Fruit fly (Drosophila melanogaster) whole organism, embryonic: Measurements from ENCODE around the gene CG34116.

Experiments
- CG10366 ChIP-seq: fragments of 200-800 bp; sonication (Bioruptor generic); IDR thresholded peaks from 2 replicates; pipeline ENCODE4 v1.3.6; 2022; ENCODE audit warnings: missing biosample characterization, missing genetic modification characterization
- CG11560 ChIP-seq: fragments of 200-800 bp; sonication (Bioruptor generic); IDR thresholded peaks from 3 replicates; pipeline ENCODE4 v1.3.6; 2022; ENCODE audit warnings: missing biosample characterization, missing genetic modification characterization
- CG12104 ChIP-seq: fragments of 200-800 bp; sonication (Bioruptor generic); optimal IDR thresholded peaks from 3 replicates; lab custom pipeline; 2016; ENCODE audit warnings: missing biosample characterization, missing genetic modification characterization
- CG12155 ChIP-seq: fragments of 200-800 bp; sonication (Bioruptor generic); optimal IDR thresholded peaks from 3 replicates; lab custom pipeline; 2016; ENCODE audit warnings: missing biosample characterization, missing genetic modification characterization
- CG13894 ChIP-seq: fragments of 200-800 bp; sonication (Bioruptor generic); optimal IDR thresholded peaks from 3 replicates; lab custom pipeline; 2018; ENCODE audit warnings: missing biosample characterization, mild to moderate bottlenecking, missing genetic modification characterization, moderate library complexity
- CG15479 ChIP-seq: fragments of 200-800 bp; sonication (Bioruptor generic); optimal IDR thresholded peaks from 3 replicates; lab custom pipeline; 2019; ENCODE audit warnings: missing biosample characterization, mild to moderate bottlenecking, missing genetic modification characterization, moderate library complexity
- CG17568 ChIP-seq: fragments of 200-800 bp; sonication (Bioruptor generic); optimal IDR thresholded peaks from 2 replicates; lab custom pipeline; 2018; ENCODE audit warnings: missing biosample characterization, mild to moderate bottlenecking, missing genetic modification characterization, moderate library complexity
- CG17829 ChIP-seq: fragments of 200-800 bp; optimal IDR thresholded peaks from 2 replicates; lab custom pipeline; 2019; ENCODE audit warnings: missing biosample characterization, mild to moderate bottlenecking, missing genetic modification characterization, moderate library complexity
- CG1832 ChIP-seq: fragments of 200-800 bp; sonication (Bioruptor generic); optimal IDR thresholded peaks from 2 replicates; lab custom pipeline; 2017; ENCODE audit warnings: missing biosample characterization, mild to moderate bottlenecking, missing genetic modification characterization, inconsistent platforms
- CG2129 ChIP-seq: fragments of 200-800 bp; sonication (Bioruptor generic); IDR thresholded peaks from 2 replicates; pipeline ENCODE4 v1.3.6; 2022; ENCODE audit warnings: missing biosample characterization, missing genetic modification characterization; ENCODE audit not compliant: partially characterized antibody
- CG32532 ChIP-seq: fragments of 200-800 bp; sonication (Bioruptor generic); IDR thresholded peaks from 2 replicates; pipeline ENCODE4 v1.3.6; 2022; ENCODE audit warnings: missing biosample characterization, missing genetic modification characterization
- CG3281 ChIP-seq: fragments of 200-800 bp; sonication (Bioruptor generic); optimal IDR thresholded peaks from 3 replicates; lab custom pipeline; 2017; ENCODE audit warnings: missing biosample characterization, mild to moderate bottlenecking, missing genetic modification characterization
- CG4328 ChIP-seq: fragments of 200-800 bp; sonication (Bioruptor generic); optimal IDR thresholded peaks from 3 replicates; lab custom pipeline; 2017; ENCODE audit warnings: missing biosample characterization, missing genetic modification reagents, missing genetic modification characterization
- CG4854 ChIP-seq: fragments of 200-800 bp; sonication (Bioruptor generic); optimal IDR thresholded peaks from 2 replicates; lab custom pipeline; 2016; ENCODE audit warnings: missing biosample characterization, missing genetic modification characterization, inconsistent platforms
- CG9817 ChIP-seq: fragments of 200-800 bp; sonication (Bioruptor generic); optimal IDR thresholded peaks from 2 replicates; lab custom pipeline; 2018; ENCODE audit warnings: missing biosample characterization, mild to moderate bottlenecking, missing genetic modification characterization, moderate library complexity
- CG9876 ChIP-seq: fragments of 200-800 bp; sonication (Bioruptor generic); optimal IDR thresholded peaks from 2 replicates; lab custom pipeline; 2016; ENCODE audit warnings: missing biosample characterization, missing genetic modification characterization
- Camta ChIP-seq: fragments of 200-800 bp; sonication (Bioruptor generic); optimal IDR thresholded peaks from 2 replicates; lab custom pipeline; 2016; ENCODE audit warnings: missing biosample characterization, missing genetic modification characterization
- Dad ChIP-seq: fragments of 200-800 bp; sonication (Bioruptor generic); optimal IDR thresholded peaks from 3 replicates; lab custom pipeline; 2016; ENCODE audit warnings: missing biosample characterization, missing genetic modification characterization
- Doc2 ChIP-seq: fragments of 200-800 bp; sonication (Bioruptor generic); IDR thresholded peaks from 2 replicates; pipeline ENCODE4 v1.3.6; 2022; ENCODE audit warnings: missing biosample characterization, missing genetic modification characterization
- H2.0 ChIP-seq: fragments of 200-800 bp; sonication (Bioruptor generic); IDR thresholded peaks from 2 replicates; pipeline ENCODE4 v1.3.6; 2022; ENCODE audit warnings: missing biosample characterization, missing genetic modification characterization
- HmgZ ChIP-seq: fragments of 200-800 bp; sonication (Bioruptor generic); optimal IDR thresholded peaks from 2 replicates; lab custom pipeline; 2018; ENCODE audit warnings: missing biosample characterization, mild to moderate bottlenecking, missing genetic modification characterization
- Lim3 ChIP-seq: fragments of 200-800 bp; sonication (Bioruptor generic); IDR thresholded peaks from 2 replicates; pipeline ENCODE4 v1.3.6; 2022; ENCODE audit warnings: missing biosample characterization, missing genetic modification characterization
- Neu2 ChIP-seq: fragments of 200-800 bp; sonication (Bioruptor generic); optimal IDR thresholded peaks from 3 replicates; lab custom pipeline; 2016; ENCODE audit warnings: missing biosample characterization, missing genetic modification characterization, borderline replicate concordance
- Nf-YA ChIP-seq: fragments of 200-800 bp; sonication (Bioruptor generic); IDR thresholded peaks from 2 replicates; pipeline ENCODE4 v1.3.6; 2022; ENCODE audit warnings: missing biosample characterization, missing genetic modification characterization
- NfI ChIP-seq: fragments of 200-800 bp; sonication (Bioruptor generic); optimal IDR thresholded peaks from 3 replicates; lab custom pipeline; 2018; ENCODE audit warnings: missing biosample characterization, mild to moderate bottlenecking, missing genetic modification characterization, moderate library complexity
- Oaz ChIP-seq: fragments of 200-800 bp; sonication (Bioruptor generic); IDR thresholded peaks from 2 replicates; pipeline ENCODE4 v1.3.6; 2022; ENCODE audit warnings: missing biosample characterization, missing genetic modification characterization
- PHDP ChIP-seq: fragments of 200-800 bp; sonication (Bioruptor generic); optimal IDR thresholded peaks from 3 replicates; lab custom pipeline; 2018; ENCODE audit warnings: missing biosample characterization, mild to moderate bottlenecking, missing genetic modification characterization, moderate library complexity
- Rfx ChIP-seq: fragments of 200-800 bp; sonication (Bioruptor generic); IDR thresholded peaks from 2 replicates; pipeline ENCODE4 v1.3.6; 2022; ENCODE audit warnings: missing biosample characterization, missing genetic modification characterization
- YL-1 ChIP-seq: fragments of 200-800 bp; sonication (Bioruptor generic); optimal IDR thresholded peaks from 3 replicates; lab custom pipeline; 2017; ENCODE audit warnings: missing biosample characterization, mild to moderate bottlenecking, missing genetic modification characterization
- aop ChIP-seq: fragments of 200-800 bp; sonication (Bioruptor generic); IDR thresholded peaks from 2 replicates; pipeline ENCODE4 v1.3.6; 2022; ENCODE audit warnings: missing biosample characterization, missing genetic modification characterization
- ara ChIP-seq: fragments of 200-800 bp; sonication (Bioruptor generic); IDR thresholded peaks from 2 replicates; pipeline ENCODE4 v1.3.6; 2022; ENCODE audit warnings: missing biosample characterization, missing genetic modification characterization
- ase ChIP-seq: fragments of 200-800 bp; sonication (Bioruptor generic); IDR thresholded peaks from 3 replicates; pipeline ENCODE4 v1.3.6; 2022; ENCODE audit warnings: missing biosample characterization, missing genetic modification characterization
- az2 ChIP-seq: fragments of 200-800 bp; sonication (Bioruptor generic); optimal IDR thresholded peaks from 3 replicates; lab custom pipeline; 2016; ENCODE audit warnings: missing biosample characterization, missing genetic modification characterization
- bowl ChIP-seq: fragments of 200-800 bp; sonication (Bioruptor generic); IDR thresholded peaks from 2 replicates; pipeline ENCODE4 v1.3.6; 2022; ENCODE audit warnings: missing biosample characterization, missing genetic modification characterization
- cato ChIP-seq: fragments of 200-800 bp; sonication (Bioruptor generic); optimal IDR thresholded peaks from 2 replicates; lab custom pipeline; 2016; ENCODE audit warnings: missing biosample characterization, missing genetic modification characterization, borderline replicate concordance
- ci ChIP-seq: fragments of 200-800 bp; sonication (Bioruptor generic); IDR thresholded peaks from 3 replicates; pipeline ENCODE4 v1.3.6; 2022; ENCODE audit warnings: missing biosample characterization, missing genetic modification characterization
- crp ChIP-seq, 2 experiments: fragments of 200-800 bp; sonication (Bioruptor generic); optimal IDR thresholded peaks; 2 replicates in 1 of 2; 3 replicates in 1 of 2; lab custom pipeline; 2017; ENCODE audit warnings: missing biosample characterization in 2 of 2, missing genetic modification characterization in 2 of 2, mild to moderate bottlenecking in 1 of 2, moderate library complexity in 1 of 2
- fd64A ChIP-seq: fragments of 200-800 bp; sonication (Bioruptor generic); optimal IDR thresholded peaks from 3 replicates; lab custom pipeline; 2018; ENCODE audit warnings: missing biosample characterization, mild to moderate bottlenecking, missing genetic modification characterization
- fu2 ChIP-seq: fragments of 200-800 bp; sonication (Bioruptor generic); optimal IDR thresholded peaks from 2 replicates; lab custom pipeline; 2016; ENCODE audit warnings: missing biosample characterization, missing genetic modification characterization
- gsb ChIP-seq: fragments of 200-800 bp; sonication (Bioruptor generic); IDR thresholded peaks from 2 replicates; pipeline ENCODE4 v1.3.6; 2022; ENCODE audit warnings: missing biosample characterization, missing genetic modification characterization
- otp ChIP-seq: fragments of 200-800 bp; sonication (Bioruptor generic); IDR thresholded peaks from 3 replicates; pipeline ENCODE4, ENCODE4 v1.3.6; 2022; ENCODE audit warnings: missing biosample characterization, missing genetic modification characterization
- pros ChIP-seq: fragments of 200-800 bp; sonication (Bioruptor generic); optimal IDR thresholded peaks from 3 replicates; lab custom pipeline; 2019; ENCODE audit warnings: missing biosample characterization, mild to moderate bottlenecking, missing genetic modification characterization, moderate library complexity
- sd ChIP-seq: fragments of 200-800 bp; sonication (Bioruptor generic); optimal IDR thresholded peaks from 3 replicates; lab custom pipeline; 2018; ENCODE audit warnings: missing biosample characterization, mild to moderate bottlenecking, missing genetic modification characterization, moderate library complexity
- sens ChIP-seq: fragments of 200-800 bp; sonication (Bioruptor generic); peaks from one replicate; lab custom pipeline; 2016; ENCODE audit warnings: missing biosample characterization, missing genetic modification characterization
- sim ChIP-seq: fragments of 200-800 bp; sonication (Bioruptor generic); IDR thresholded peaks from 2 replicates; pipeline ENCODE4 v1.3.6; 2022; ENCODE audit warnings: missing biosample characterization, missing genetic modification characterization
- tx ChIP-seq: fragments of 200-800 bp; sonication (Bioruptor generic); optimal IDR thresholded peaks from 2 replicates; lab custom pipeline; 2016; ENCODE audit warnings: missing biosample characterization, missing genetic modification characterization
- yki ChIP-seq: fragments of >200 bp; optimal IDR thresholded peaks from 3 replicates; lab custom pipeline; 2018
- z ChIP-seq: fragments of 200-800 bp; sonication (Bioruptor generic); IDR thresholded peaks from 3 replicates; pipeline ENCODE4 v1.3.6; 2022; ENCODE audit warnings: missing biosample characterization, missing genetic modification characterization
- zen2 ChIP-seq: fragments of 200-800 bp; sonication (Bioruptor generic); IDR thresholded peaks from 3 replicates; pipeline ENCODE4 v1.3.6; 2022; ENCODE audit warnings: missing biosample characterization, missing genetic modification characterization; ENCODE audit not compliant: partially characterized antibody
- zfh1 ChIP-seq: fragments of 200-800 bp; sonication (Bioruptor generic); IDR thresholded peaks from 3 replicates; pipeline ENCODE4 v1.3.6; 2022; ENCODE audit warnings: missing biosample characterization, missing genetic modification characterization

The CG34116 gene

dm6 chr3L:19794203-19794802, 11.5 kb downstream of the CG34116 start (continued):
- peak; percentile 33 for TF ChIP-seq Neu2
- peak; percentile 55 for TF ChIP-seq fd64A (GFP tag; lab: Kevin White, UChicago)
- TF ChIP-seq CG9876 (GFP tag; lab: Kevin White, UChicago), result peak; percentile 12
- 0 out of 3 replicates have a peak, but pooled peaks have one; percentile 19 for TF ChIP-seq z (GFP tag; lab: Robert Waterston, UW)
- no peak for TF ChIP-seq aop
- TF ChIP-seq CG15479 (GFP tag; lab: Kevin White, UChicago), result no peak
- TF ChIP-seq Nf-YA (GFP tag; lab: Robert Waterston, UW), result peak; percentile 89
- peak; percentile 87 for TF ChIP-seq NfI
- TF ChIP-seq otp, result peak; percentile 56; the same call in 1 of the 3 replicates
- 0 out of 2 replicates have a peak, but pooled peaks have one; percentile 13 for TF ChIP-seq CG2129 (GFP tag; lab: Robert Waterston, UW)
- peak; percentile 68 for TF ChIP-seq YL-1 (GFP tag; lab: Kevin White, UChicago)
- TF ChIP-seq Oaz, result no peak; the same call in 1 of the 2 replicates
- peak; percentile 85 for TF ChIP-seq CG12104 (GFP tag; lab: Kevin White, UChicago)
- TF ChIP-seq CG4854, result peak; percentile 81
- no peak; the same call in 1 of the 2 replicates for TF ChIP-seq bowl (GFP tag; lab: Robert Waterston, UW)
- TF ChIP-seq CG4328 (GFP tag; lab: Kevin White, UChicago), result peak; percentile 93
- TF ChIP-seq CG9817 (tag; lab: Kevin White, UChicago), result peak; percentile 75
- TF ChIP-seq PHDP (tag; lab: Kevin White, UChicago), result peak; percentile 87
- TF ChIP-seq ci, result peak; percentile 85
- no peak for TF ChIP-seq crp (GFP tag; optimal IDR thresholded peaks at IDR 0.05; lab: Kevin White, UChicago)
- no peak; the same call in 2 of the 3 replicates for TF ChIP-seq zen2 (GFP tag; lab: Robert Waterston, UW)
- no peak for TF ChIP-seq CG17568 (GFP tag; lab: Kevin White, UChicago)
- TF ChIP-seq Rfx, result peak; percentile 89
- TF ChIP-seq Lim3 (GFP tag; lab: Robert Waterston, UW), result no peak
- peak; percentile 37 for TF ChIP-seq CG10366
- TF ChIP-seq CG32532, result peak; percentile 83
- TF ChIP-seq sd (tag; lab: Kevin White, UChicago), result no peak
- TF ChIP-seq yki (lab: Kevin White, UChicago), result no peak
- no peak for TF ChIP-seq Doc2
- TF ChIP-seq ara, result peak; percentile 54; the same call in 1 of the 2 replicates
- TF ChIP-seq zfh1 (GFP tag; lab: Robert Waterston, UW), result peak; percentile 74
- peak; percentile 35 for TF ChIP-seq Dad (GFP tag; lab: Kevin White, UChicago)
- peak; percentile 51 for TF ChIP-seq pros (GFP tag; lab: Kevin White, UChicago)
- peak; percentile 66 for TF ChIP-seq CG12155 (GFP tag; lab: Kevin White, UChicago)
- peak; percentile 71 for TF ChIP-seq fu2 (GFP tag; lab: Kevin White, UChicago)
- TF ChIP-seq tx (GFP tag; lab: Kevin White, UChicago), result peak; percentile 68
- TF ChIP-seq CG13894 (tag; lab: Kevin White, UChicago), result no peak
- TF ChIP-seq H2.0 (GFP tag; lab: Robert Waterston, UW), result peak; percentile 36; the same call in 1 of the 2 replicates
- peak; percentile 80; the same call in 1 of the 2 replicates for TF ChIP-seq gsb (GFP tag; lab: Robert Waterston, UW)
- TF ChIP-seq cato, result peak; percentile 79
- TF ChIP-seq CG11560, result peak; percentile 47; the same call in 1 of the 3 replicates
- peak; percentile 74 for TF ChIP-seq HmgZ
- peak; percentile 82 for TF ChIP-seq az2 (GFP tag; lab: Kevin White, UChicago)
- TF ChIP-seq CG3281 (GFP tag; lab: Kevin White, UChicago), result peak; percentile 93
- peak; percentile 56; the same call in 1 of the 2 replicates for TF ChIP-seq sim (GFP tag; lab: Robert Waterston, UW)
- TF ChIP-seq ase (GFP tag; lab: Robert Waterston, UW), result 0 out of 3 replicates have a peak, but pooled peaks have one; percentile 11
- no peak for TF ChIP-seq CG1832 (GFP tag; lab: Kevin White, UChicago)
- peak; percentile 76 for TF ChIP-seq Camta
- TF ChIP-seq CG17829 (tag; lab: Kevin White, UChicago), result peak; percentile 85
- peak; percentile 97 for TF ChIP-seq sens
